Worm (Caenorhabditis elegans) whole organism, L2 larva: ENCODE measurements around the gene srx-48.

Experiments used
- R02D3.7 ChIP-seq: fragments of 150-350 bp; optimal IDR thresholded peaks from 2 replicates; lab custom pipeline; 2014; ENCODE audit warnings: missing biosample characterization, missing genetic modification characterization
- nhr-11 ChIP-seq: fragments of 150-350 bp; optimal IDR thresholded peaks from 2 replicates; lab custom pipeline; 2014; ENCODE audit warnings: missing biosample characterization, missing genetic modification characterization
- nhr-23 ChIP-seq: fragments of 150-350 bp; optimal IDR thresholded peaks from 2 replicates; lab custom pipeline; 2014; ENCODE audit warnings: missing biosample characterization, missing genetic modification reagents, missing genetic modification characterization
- ztf-11 ChIP-seq: sonication (generic microtip); optimal IDR thresholded peaks from 2 replicates; lab custom pipeline; 2017; ENCODE audit warnings: missing biosample characterization, missing genetic modification characterization

DNA sequence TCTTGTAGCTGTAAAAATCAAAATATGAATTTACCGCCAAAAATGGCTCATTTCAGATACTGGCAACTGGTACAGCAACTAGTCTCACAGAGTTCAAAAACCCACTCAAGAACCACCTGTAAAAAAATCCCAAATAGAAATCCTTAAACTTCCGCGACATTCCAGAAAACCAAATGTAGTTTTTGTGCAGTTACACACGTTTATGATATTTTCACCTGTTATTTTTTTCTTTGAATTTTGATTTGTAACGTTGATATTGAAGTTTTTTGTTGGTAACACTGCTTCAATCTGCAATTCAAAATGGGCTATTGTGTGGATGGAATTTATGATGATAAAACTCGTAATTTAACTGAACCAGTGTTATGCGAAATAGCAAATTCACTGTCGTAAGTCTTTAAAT lies 29.3 kb upstream of the srx-48 start, which contains the start of gene srw-113:
- TF ChIP-seq ztf-11 (tag; lab: Kevin White, UChicago) = no peak
- TF ChIP-seq nhr-23 (tag; lab: Kevin White, UChicago) = no peak
- no peak for TF ChIP-seq nhr-11 (tag; lab: Kevin White, UChicago)
- TF ChIP-seq R02D3.7 = no peak
